Worm (Caenorhabditis elegans): ENCODE results near the gene F14H8.5.

DNA sequence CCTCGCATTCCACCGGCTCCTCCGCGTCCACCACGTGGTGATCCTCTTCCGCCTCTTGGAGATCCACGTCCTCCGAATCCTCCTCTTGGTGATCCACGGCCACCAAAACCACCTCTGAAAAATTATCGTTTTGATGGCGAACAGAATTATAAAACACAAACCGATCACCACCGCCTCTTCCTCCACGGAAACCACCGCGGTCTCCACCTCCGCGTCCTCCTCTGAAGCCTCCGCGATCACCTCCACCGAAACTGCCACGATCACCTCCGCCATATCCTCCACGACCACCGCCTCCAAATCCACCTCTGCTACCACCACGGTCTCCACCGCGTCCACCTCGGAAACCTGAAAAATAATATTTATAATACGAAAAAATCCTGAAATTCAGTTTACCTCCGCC, 19.3 kb upstream of the F14H8.5 start:
- TF ChIP-seq ceh-39 (tag; optimal IDR thresholded peaks at IDR 0.05) (no peak), M03D4.4 (tag; optimal IDR thresholded peaks at IDR 0.05) (no peak), mab-5 (tag; optimal IDR thresholded peaks at IDR 0.05) (no peak), lin-13 (tag; optimal IDR thresholded peaks at IDR 0.05) (no peak), ztf-11 (tag; optimal IDR thresholded peaks at IDR 0.05) (no peak), nhr-12 (tag; optimal IDR thresholded peaks at IDR 0.05) (no peak), unc-62 (GFP tag; optimal IDR thresholded peaks at IDR 0.05) (no peak)
